Fruit fly (Drosophila melanogaster): ENCODE data around the gene Jasper.

dm6 chr3R:30046029-30047001 is 6.0 kb upstream of the Jasper start, which contains the start of the genes RpL32 and CG7943:
- TF ChIP-seq pita (GFP tag; optimal IDR thresholded peaks at IDR 0.05): no peak
- peak in 1 of 3 experiments; percentile 70 for TF ChIP-seq lola (GFP tag; optimal IDR thresholded peaks at IDR 0.05)
- peak; percentile 87 for TF ChIP-seq CG11093 (GFP tag; IDR thresholded peaks at IDR 0.05)
- no peak for TF ChIP-seq Dfd (GFP tag; optimal IDR thresholded peaks at IDR 0.05)
- TF ChIP-seq CG9876 (GFP tag; optimal IDR thresholded peaks at IDR 0.05): peak; percentile 97
- peak; percentile 92 for TF ChIP-seq MTF-1 (GFP tag; optimal IDR thresholded peaks at IDR 0.05; ENCODE audit: borderline replicate concordance)
- peak; percentile 95 for TF ChIP-seq slou (GFP tag; optimal IDR thresholded peaks at IDR 0.05)
